Worm (Caenorhabditis elegans): ENCODE data around the gene atn-1.

atn-1 gene

ce11 chrV:12486934-12487333 lies 8.7 kb downstream of the atn-1 start, which contains the start of gene inx-11:
inx-11 (plus strand) TSS chrV:12487234.
- TF ChIP-seq fkh-10 (GFP tag; optimal IDR thresholded peaks at IDR 0.05): no peak
- peak; percentile 75 for TF ChIP-seq pha-4 (tag; optimal IDR thresholded peaks at IDR 0.05)

- TF ChIP-seq nhr-28 (tag; optimal IDR thresholded peaks at IDR 0.05): no peak
- no peak for TF ChIP-seq pqm-1 (tag; optimal IDR thresholded peaks at IDR 0.05)
- no peak for TF ChIP-seq aly-2 (tag; optimal IDR thresholded peaks at IDR 0.05)
- TF ChIP-seq mml-1 (tag; optimal IDR thresholded peaks at IDR 0.05): no peak
- no peak for TF ChIP-seq tbx-2 (tag; optimal IDR thresholded peaks at IDR 0.05)
- TF ChIP-seq nhr-23 (tag; optimal IDR thresholded peaks at IDR 0.05): no peak
- TF ChIP-seq lsy-12 (tag; optimal IDR thresholded peaks at IDR 0.05): no peak
- TF ChIP-seq snpc-4 (tag; optimal IDR thresholded peaks at IDR 0.05): peak; percentile 48
- no peak for TF ChIP-seq jun-1 (tag; optimal IDR thresholded peaks at IDR 0.05)
- no peak for TF ChIP-seq ztf-11 (tag; optimal IDR thresholded peaks at IDR 0.05)
- TF ChIP-seq skn-1 (tag; optimal IDR thresholded peaks at IDR 0.05): no peak
- no peak for TF ChIP-seq ceh-82 (tag; optimal IDR thresholded peaks at IDR 0.05)
- no peak for TF ChIP-seq nfya-1 (tag; optimal IDR thresholded peaks at IDR 0.05; ENCODE audit: insufficient read depth)
- no peak for TF ChIP-seq mdl-1 (tag; optimal IDR thresholded peaks at IDR 0.05)
- no peak for TF ChIP-seq ama-1 (optimal IDR thresholded peaks at IDR 0.05)
- TF ChIP-seq egl-5 (tag; optimal IDR thresholded peaks at IDR 0.05): peak; percentile 79
- TF ChIP-seq elt-2 (tag; optimal IDR thresholded peaks at IDR 0.05): no peak
- TF ChIP-seq fkh-2 (tag; optimal IDR thresholded peaks at IDR 0.05): no peak
- TF ChIP-seq R02D3.7 (tag; optimal IDR thresholded peaks at IDR 0.05): no peak
- no peak for TF ChIP-seq lin-39 (tag; optimal IDR thresholded peaks at IDR 0.05)
- TF ChIP-seq pha-4 (tag; optimal IDR thresholded peaks at IDR 0.05): peak; percentile 43
Measured at ce11 chrV:12488002-12488401, 9.8 kb downstream of the atn-1 start.

- peak; percentile 70 for TF ChIP-seq lin-39 (tag; optimal IDR thresholded peaks at IDR 0.05)
- no peak for TF ChIP-seq elt-1 (tag; optimal IDR thresholded peaks at IDR 0.05)
- TF ChIP-seq lsy-12 (tag; optimal IDR thresholded peaks at IDR 0.05): peak; percentile 61
- no peak for TF ChIP-seq egl-5 (tag; optimal IDR thresholded peaks at IDR 0.05)
- peak; percentile 64 for TF ChIP-seq nhr-25 (tag; optimal IDR thresholded peaks at IDR 0.05)
- no peak for TF ChIP-seq fkh-10 (GFP tag; optimal IDR thresholded peaks at IDR 0.05)
- peak; percentile 78 for TF ChIP-seq ama-1 (optimal IDR thresholded peaks at IDR 0.05)
- TF ChIP-seq jun-1 (tag; optimal IDR thresholded peaks at IDR 0.05): peak; percentile 29
- peak; percentile 39 for TF ChIP-seq fos-1 (tag; optimal IDR thresholded peaks at IDR 0.05)
- peak; percentile 41 for TF ChIP-seq lin-15B (tag; optimal IDR thresholded peaks at IDR 0.05)
- peak; percentile 32 for TF ChIP-seq pha-4 (tag; optimal IDR thresholded peaks at IDR 0.05)
- TF ChIP-seq ceh-28 (tag; optimal IDR thresholded peaks at IDR 0.05): peak; percentile 57
- TF ChIP-seq nhr-43 (tag; optimal IDR thresholded peaks at IDR 0.05; ENCODE audit: poor library complexity, severe bottlenecking): peak; percentile 81
- peak; percentile 58 for TF ChIP-seq elt-2 (tag; optimal IDR thresholded peaks at IDR 0.05)
- TF ChIP-seq mml-1 (tag; optimal IDR thresholded peaks at IDR 0.05): no peak
- TF ChIP-seq tbx-2 (tag; optimal IDR thresholded peaks at IDR 0.05): peak; percentile 51
- peak; percentile 10 for TF ChIP-seq nhr-77 (tag; optimal IDR thresholded peaks at IDR 0.05)
- peak; percentile 0 for TF ChIP-seq egl-27 (tag; optimal IDR thresholded peaks at IDR 0.05)
- peak; percentile 99 for TF ChIP-seq snpc-4 (tag; optimal IDR thresholded peaks at IDR 0.05)
- TF ChIP-seq pqm-1 (tag; optimal IDR thresholded peaks at IDR 0.05): peak; percentile 54
- peak; percentile 57 for TF ChIP-seq R02D3.7 (tag; optimal IDR thresholded peaks at IDR 0.05)
- TF ChIP-seq hmg-11 (tag; optimal IDR thresholded peaks at IDR 0.05): peak; percentile 68
- TF ChIP-seq ZK546.5 (tag; optimal IDR thresholded peaks at IDR 0.05): no peak
- peak; percentile 75 for TF ChIP-seq nhr-23 (tag; optimal IDR thresholded peaks at IDR 0.05)
- TF ChIP-seq ceh-16 (tag; optimal IDR thresholded peaks at IDR 0.05): no peak
- TF ChIP-seq skn-1 (tag; optimal IDR thresholded peaks at IDR 0.05): peak; percentile 25
- no peak for TF ChIP-seq nhr-67 (tag; optimal IDR thresholded peaks at IDR 0.05)
- TF ChIP-seq nfya-1 (tag; optimal IDR thresholded peaks at IDR 0.05; ENCODE audit: insufficient read depth): peak; percentile 74
- peak; percentile 50 for TF ChIP-seq unc-62 (GFP tag; optimal IDR thresholded peaks at IDR 0.05)
Measured at ce11 chrV:12491070-12491643, 12.9 kb downstream of the atn-1 start.

- TF ChIP-seq nhr-43 (tag; optimal IDR thresholded peaks at IDR 0.05; ENCODE audit: poor library complexity, severe bottlenecking) (no peak), elt-2 (tag; optimal IDR thresholded peaks at IDR 0.05) (no peak)
Measured at ce11 chrV:12494522-12494921, 16.3 kb downstream of the atn-1 start, which contains the start of gene mrps-11. mrps-11 (minus strand) TSS chrV:12494622.

Measured in whole organism, L3 larva.